Fruit fly (Drosophila melanogaster) whole organism, embryonic: ENCODE data around the gene Bet5.

Experiments used
- Asciz ChIP-seq: fragments of 200-800 bp; sonication (Bioruptor generic); optimal IDR thresholded peaks from 2 replicates; lab custom pipeline; 2017; ENCODE audit warnings: missing biosample characterization, mild to moderate bottlenecking, missing genetic modification characterization, missing genetic modification reagents
- B-H1 ChIP-seq: fragments of 200-800 bp; sonication (Bioruptor generic); IDR thresholded peaks from 3 replicates; pipeline ENCODE4 v1.3.6; 2022; ENCODE audit warnings: missing biosample characterization, missing genetic modification characterization
- CG10565 ChIP-seq: fragments of 200-800 bp; sonication (Bioruptor generic); optimal IDR thresholded peaks from 3 replicates; lab custom pipeline; 2016; ENCODE audit warnings: missing biosample characterization, mild to moderate bottlenecking, missing genetic modification characterization
- CG12659 ChIP-seq: fragments of 200-800 bp; sonication (Bioruptor generic); optimal IDR thresholded peaks from 3 replicates; lab custom pipeline; 2017; ENCODE audit warnings: mild to moderate bottlenecking, missing biosample characterization, missing genetic modification reagents, missing genetic modification characterization
- CG13287 ChIP-seq: fragments of 200-800 bp; sonication (Bioruptor generic); IDR thresholded peaks from 2 replicates; pipeline ENCODE4 v1.3.6; 2022; ENCODE audit warnings: missing biosample characterization, missing genetic modification characterization; ENCODE audit not compliant: partially characterized antibody
- CG15269 ChIP-seq: fragments of 200-800 bp; sonication (Bioruptor generic); optimal IDR thresholded peaks from 2 replicates; lab custom pipeline; 2018; ENCODE audit warnings: missing biosample characterization, mild to moderate bottlenecking, missing genetic modification characterization, moderate library complexity
- CG16815 ChIP-seq: fragments of 200-800 bp; sonication (Bioruptor generic); optimal IDR thresholded peaks from 3 replicates; lab custom pipeline; 2017; ENCODE audit warnings: missing biosample characterization, mild to moderate bottlenecking, missing genetic modification characterization
- CG17385 ChIP-seq: fragments of 200-800 bp; sonication (Bioruptor generic); optimal IDR thresholded peaks from 3 replicates; lab custom pipeline; 2018; ENCODE audit warnings: missing biosample characterization, mild to moderate bottlenecking, missing genetic modification characterization
- CG17612 ChIP-seq: fragments of 200-800 bp; sonication (Bioruptor generic); IDR thresholded peaks from 2 replicates; pipeline ENCODE4 v1.3.6; 2022; ENCODE audit warnings: missing biosample characterization, missing genetic modification characterization
- CG4424 ChIP-seq: fragments of 200-800 bp; sonication (Bioruptor generic); optimal IDR thresholded peaks from 3 replicates; lab custom pipeline; 2016; ENCODE audit warnings: missing biosample characterization, missing genetic modification characterization
- CG4707 ChIP-seq: fragments of 200-800 bp; sonication (Bioruptor generic); optimal IDR thresholded peaks from 2 replicates; lab custom pipeline; 2018; ENCODE audit warnings: missing biosample characterization, mild to moderate bottlenecking, missing genetic modification characterization, moderate library complexity
- CG4730 ChIP-seq: fragments of 200-800 bp; sonication (Bioruptor generic); IDR thresholded peaks from 2 replicates; pipeline ENCODE4 v1.3.6; 2022; ENCODE audit warnings: missing biosample characterization, missing genetic modification characterization
- CG4854 ChIP-seq: fragments of 200-800 bp; sonication (Bioruptor generic); optimal IDR thresholded peaks from 2 replicates; lab custom pipeline; 2016; ENCODE audit warnings: missing biosample characterization, missing genetic modification characterization, inconsistent platforms
- CG6791 ChIP-seq: fragments of 200-800 bp; sonication (Bioruptor generic); IDR thresholded peaks from 3 replicates; pipeline ENCODE4 v1.3.6; 2022; ENCODE audit warnings: missing biosample characterization, missing genetic modification characterization; ENCODE audit not compliant: partially characterized antibody
- CG6813 ChIP-seq: fragments of 200-800 bp; sonication (Bioruptor generic); optimal IDR thresholded peaks from 2 replicates; lab custom pipeline; 2017; ENCODE audit warnings: missing biosample characterization, missing genetic modification characterization, mild to moderate bottlenecking, moderate library complexity, missing genetic modification reagents
- CG7839 ChIP-seq: fragments of 200-800 bp; sonication (Bioruptor generic); optimal IDR thresholded peaks from 3 replicates; lab custom pipeline; 2018; ENCODE audit warnings: missing biosample characterization, mild to moderate bottlenecking, missing genetic modification characterization, moderate library complexity
- CTCF ChIP-seq: fragments of 200-800 bp; sonication (Bioruptor generic); optimal IDR thresholded peaks from 2 replicates; lab custom pipeline; 2017; ENCODE audit warnings: missing biosample characterization, mild to moderate bottlenecking, missing genetic modification characterization, moderate library complexity
- CoRest ChIP-seq: fragments of 200-800 bp; sonication (Bioruptor generic); optimal IDR thresholded peaks from 3 replicates; lab custom pipeline; 2018; ENCODE audit warnings: missing biosample characterization, mild to moderate bottlenecking, missing genetic modification characterization, moderate library complexity
- D19A ChIP-seq: fragments of 200-800 bp; optimal IDR thresholded peaks from 3 replicates; lab custom pipeline; 2019; ENCODE audit warnings: missing biosample characterization, mild to moderate bottlenecking, missing genetic modification characterization, moderate library complexity
- D19B ChIP-seq: fragments of 200-800 bp; sonication (Bioruptor generic); optimal IDR thresholded peaks from 2 replicates; lab custom pipeline; 2017; ENCODE audit warnings: missing biosample characterization, mild to moderate bottlenecking, missing genetic modification characterization
- Dp ChIP-seq: fragments of 200-800 bp; sonication (Bioruptor generic); optimal IDR thresholded peaks from 2 replicates; lab custom pipeline; 2018; ENCODE audit warnings: missing biosample characterization, mild to moderate bottlenecking, missing genetic modification characterization, moderate library complexity
- ERR ChIP-seq: fragments of 200-800 bp; sonication (Bioruptor generic); optimal IDR thresholded peaks from 2 replicates; lab custom pipeline; 2016; ENCODE audit warnings: missing biosample characterization, missing genetic modification characterization
- Fer2 ChIP-seq: fragments of 200-800 bp; sonication (Bioruptor generic); optimal IDR thresholded peaks from 2 replicates; lab custom pipeline; 2018; ENCODE audit warnings: missing biosample characterization, mild to moderate bottlenecking, missing genetic modification characterization, moderate library complexity
- Hmx ChIP-seq: fragments of 200-800 bp; sonication (Bioruptor generic); optimal IDR thresholded peaks from 2 replicates; lab custom pipeline; 2016; ENCODE audit warnings: missing biosample characterization, missing genetic modification characterization
- Mes4 ChIP-seq: fragments of 200-800 bp; sonication (Bioruptor generic); optimal IDR thresholded peaks from 2 replicates; lab custom pipeline; 2016; ENCODE audit warnings: missing biosample characterization, missing genetic modification characterization
- Six4 ChIP-seq: fragments of 200-800 bp; sonication (Bioruptor generic); optimal IDR thresholded peaks from 2 replicates; lab custom pipeline; 2016; ENCODE audit warnings: missing biosample characterization, missing genetic modification characterization
- Xbp1 ChIP-seq: fragments of 200-800 bp; sonication (Bioruptor generic); optimal IDR thresholded peaks from 3 replicates; lab custom pipeline; 2016; ENCODE audit warnings: missing biosample characterization, mild to moderate bottlenecking, missing genetic modification characterization
- Xrp1 ChIP-seq: fragments of 200-800 bp; sonication (Bioruptor generic); IDR thresholded peaks from 2 replicates; pipeline ENCODE4 v1.3.6; 2022; ENCODE audit warnings: missing biosample characterization, missing genetic modification characterization
- chif ChIP-seq, 2 experiments: fragments of 200-800 bp; sonication (Bioruptor generic); optimal IDR thresholded peaks; 3 replicates each; lab custom pipeline; 2016; ENCODE audit warnings: missing biosample characterization in 2 of 2, missing genetic modification characterization in 2 of 2
- crp ChIP-seq, 2 experiments: fragments of 200-800 bp; sonication (Bioruptor generic); optimal IDR thresholded peaks; 2 replicates in 1 of 2; 3 replicates in 1 of 2; lab custom pipeline; 2017; ENCODE audit warnings: missing biosample characterization in 2 of 2, missing genetic modification characterization in 2 of 2, mild to moderate bottlenecking in 1 of 2, moderate library complexity in 1 of 2
- dm ChIP-seq: fragments of 200-800 bp; sonication (Bioruptor generic); optimal IDR thresholded peaks from 3 replicates; lab custom pipeline; 2016; ENCODE audit warnings: missing biosample characterization, missing genetic modification characterization
- dmrt99B ChIP-seq: fragments of 200-800 bp; sonication (Bioruptor generic); optimal IDR thresholded peaks from 2 replicates; lab custom pipeline; 2018; ENCODE audit warnings: missing biosample characterization, mild to moderate bottlenecking, missing genetic modification characterization, moderate library complexity
- esg ChIP-seq: fragments of 200-800 bp; sonication (Bioruptor generic); conservative IDR thresholded peaks from 2 replicates; pipeline ENCODE4 v1.3.6; 2022; ENCODE audit warnings: missing biosample characterization, missing genetic modification characterization
- exex ChIP-seq: fragments of 200-800 bp; sonication (Bioruptor generic); optimal IDR thresholded peaks from 4 replicates; lab custom pipeline; 2018; ENCODE audit warnings: missing biosample characterization, mild to moderate bottlenecking, missing genetic modification characterization, moderate library complexity
- fru ChIP-seq: fragments of >200 bp; optimal IDR thresholded peaks from 2 replicates; lab custom pipeline; 2017
- grau ChIP-seq: fragments of 200-800 bp; optimal IDR thresholded peaks from 3 replicates; lab custom pipeline; 2019; ENCODE audit warnings: missing biosample characterization, mild to moderate bottlenecking, missing genetic modification characterization, moderate library complexity
- ham ChIP-seq: fragments of 200-800 bp; sonication (Bioruptor generic); IDR thresholded peaks from 2 replicates; pipeline ENCODE4 v1.3.6; 2022; ENCODE audit warnings: missing biosample characterization, missing genetic modification characterization
- her ChIP-seq: fragments of 200-800 bp; sonication (Bioruptor generic); optimal IDR thresholded peaks from 2 replicates; lab custom pipeline; 2016; ENCODE audit warnings: missing biosample characterization, missing genetic modification characterization
- jumu ChIP-seq: fragments of 200-800 bp; sonication (Bioruptor generic); optimal IDR thresholded peaks from 3 replicates; lab custom pipeline; 2016; ENCODE audit warnings: missing biosample characterization, missing genetic modification characterization
- kah ChIP-seq: fragments of 200-800 bp; sonication (Bioruptor generic); optimal IDR thresholded peaks from 2 replicates; lab custom pipeline; 2018; ENCODE audit warnings: missing biosample characterization, mild to moderate bottlenecking, missing genetic modification characterization
- nau ChIP-seq: fragments of 200-800 bp; sonication (Bioruptor generic); optimal IDR thresholded peaks from 3 replicates; lab custom pipeline; 2017; ENCODE audit warnings: missing biosample characterization, mild to moderate bottlenecking, missing genetic modification characterization, missing genetic modification reagents
- onecut ChIP-seq: fragments of 200-800 bp; sonication (Bioruptor generic); IDR thresholded peaks from 2 replicates; pipeline ENCODE4 v1.3.6; 2022; ENCODE audit warnings: missing biosample characterization, missing genetic modification characterization
- org-1 ChIP-seq: fragments of 200-800 bp; sonication (Bioruptor generic); optimal IDR thresholded peaks from 2 replicates; lab custom pipeline; 2017; ENCODE audit warnings: missing biosample characterization, missing genetic modification characterization
- pb ChIP-seq: fragments of 200-800 bp; sonication (Bioruptor generic); optimal IDR thresholded peaks from 3 replicates; lab custom pipeline; 2016; ENCODE audit warnings: missing biosample characterization, missing genetic modification characterization
- phol ChIP-seq: fragments of 200-800 bp; sonication (Bioruptor generic); optimal IDR thresholded peaks from 3 replicates; lab custom pipeline; 2018; ENCODE audit warnings: missing biosample characterization, mild to moderate bottlenecking, missing genetic modification characterization, moderate library complexity
- pum ChIP-seq: fragments of 200-800 bp; sonication (Bioruptor generic); optimal IDR thresholded peaks from 2 replicates; lab custom pipeline; 2016; ENCODE audit warnings: missing biosample characterization, missing genetic modification characterization
- sens-2 ChIP-seq: fragments of 200-800 bp; sonication (Bioruptor generic); IDR thresholded peaks from 2 replicates; pipeline ENCODE4 v1.3.6; 2022; ENCODE audit warnings: missing biosample characterization, missing genetic modification characterization
- slbo ChIP-seq: fragments of 200-800 bp; sonication (Bioruptor generic); IDR thresholded peaks from 2 replicates; pipeline ENCODE4 v1.3.6; 2022; ENCODE audit warnings: missing biosample characterization, missing genetic modification characterization
- so ChIP-seq: fragments of 200-800 bp; sonication (Bioruptor generic); IDR thresholded peaks from 3 replicates; pipeline ENCODE4 v1.3.6; 2022; ENCODE audit warnings: missing biosample characterization, missing genetic modification characterization
- stc ChIP-seq: fragments of 200-800 bp; sonication (Bioruptor generic); IDR thresholded peaks from 2 replicates; pipeline ENCODE4 v1.3.6; 2022; ENCODE audit warnings: missing biosample characterization, missing genetic modification characterization
- zen2 ChIP-seq: fragments of 200-800 bp; sonication (Bioruptor generic); IDR thresholded peaks from 3 replicates; pipeline ENCODE4 v1.3.6; 2022; ENCODE audit warnings: missing biosample characterization, missing genetic modification characterization; ENCODE audit not compliant: partially characterized antibody

The Bet5 gene

DNA sequence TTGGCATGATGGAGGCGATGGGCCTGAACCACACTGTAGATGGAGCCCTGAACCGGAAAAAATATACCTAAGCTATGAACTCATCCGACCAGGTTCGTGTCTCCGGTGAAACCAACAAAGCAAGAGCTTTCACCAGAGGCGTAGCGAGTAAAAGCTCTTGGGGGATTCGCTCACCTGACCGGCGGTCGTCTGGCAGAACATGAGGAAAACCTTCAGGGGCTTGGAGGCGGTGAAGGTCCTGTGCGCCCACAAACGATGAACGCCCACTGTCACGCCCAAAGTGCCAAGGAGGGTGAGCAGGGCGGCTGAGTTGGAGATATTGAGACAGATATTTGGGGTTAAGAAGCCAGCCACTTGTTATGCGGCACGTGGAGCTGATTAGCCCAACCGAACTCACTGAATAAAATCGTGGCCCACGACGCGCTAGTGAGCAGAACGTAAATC, 15.6 kb downstream of the Bet5 start (continued):
- TF ChIP-seq nau (peak; percentile 14), Xrp1 (GFP tag; lab: Robert Waterston, UW) (peak; percentile 43; the same call in 1 of the 2 replicates), D19A (tag; lab: Kevin White, UChicago) (no peak), esg (GFP tag; lab: Robert Waterston, UW) (no peak), pum (no peak), zen2 (GFP tag; lab: Robert Waterston, UW) (no peak), CTCF (GFP tag; lab: Kevin White, UChicago) (peak; percentile 78), onecut (no peak), fru (lab: Kevin White, UChicago) (no peak), CG15269 (tag; lab: Kevin White, UChicago) (peak; percentile 48), Hmx (GFP tag; lab: Kevin White, UChicago) (no peak), CoRest (tag; lab: Kevin White, UChicago) (peak; percentile 32), dmrt99B (tag; lab: Kevin White, UChicago) (peak; percentile 2), CG13287 (peak; percentile 54; the same call in 1 of the 2 replicates), CG4707 (GFP tag; lab: Kevin White, UChicago) (no peak), ham (GFP tag; lab: Robert Waterston, UW) (no peak), her (GFP tag; lab: Kevin White, UChicago) (peak; percentile 72), CG7839 (peak; percentile 35), CG6791 (GFP tag; lab: Robert Waterston, UW) (0 out of 3 replicates have a peak, but pooled peaks have one; percentile 35), CG16815 (no peak), Six4 (GFP tag; lab: Kevin White, UChicago) (no peak), CG4730 (0 out of 2 replicates have a peak, but pooled peaks have one; percentile 20), CG17612 (GFP tag; lab: Robert Waterston, UW) (peak; percentile 35; the same call in 1 of the 2 replicates), jumu (no peak), ERR (GFP tag; lab: Kevin White, UChicago) (peak; percentile 11), CG17385 (no peak), phol (tag; lab: Kevin White, UChicago) (peak; percentile 10), crp (GFP tag; optimal IDR thresholded peaks at IDR 0.05; lab: Kevin White, UChicago) (no peak), Mes4 (GFP tag; lab: Kevin White, UChicago) (no peak), sens-2 (GFP tag; lab: Robert Waterston, UW) (no peak), stc (GFP tag; lab: Robert Waterston, UW) (peak; percentile 39), chif (GFP tag; optimal IDR thresholded peaks at IDR 0.05; lab: Kevin White, UChicago) (peak; percentile 9), pb (GFP tag; lab: Kevin White, UChicago) (no peak), CG4854 (no peak), D19B (GFP tag; lab: Kevin White, UChicago) (no peak), CG10565 (no peak), kah (GFP tag; lab: Kevin White, UChicago) (peak; percentile 67), Asciz (GFP tag; lab: Kevin White, UChicago) (no peak), Fer2 (tag; lab: Kevin White, UChicago) (peak; percentile 20), so (GFP tag; lab: Robert Waterston, UW) (no peak), B-H1 (GFP tag; lab: Robert Waterston, UW) (peak; percentile 40; the same call in 1 of the 3 replicates), CG6813 (GFP tag; lab: Kevin White, UChicago) (no peak), org-1 (GFP tag; lab: Kevin White, UChicago) (no peak), dm (GFP tag; lab: Kevin White, UChicago) (peak; percentile 83), exex (tag; lab: Kevin White, UChicago) (peak; percentile 26), Dp (GFP tag; lab: Kevin White, UChicago) (peak; percentile 3), CG4424 (GFP tag; lab: Kevin White, UChicago) (peak; percentile 47), slbo (GFP tag; lab: Robert Waterston, UW) (peak; percentile 83), Xbp1 (GFP tag; lab: Kevin White, UChicago) (peak; percentile 62), grau (tag; lab: Kevin White, UChicago) (peak; percentile 55), CG12659 (GFP tag; lab: Kevin White, UChicago) (peak; percentile 47)
